Worm (Caenorhabditis elegans): ENCODE data around the gene C25F9.14.
A peak's percentile ranks its signal among the peaks of the same experiment; 100 is the strongest.

C25F9.14 gene

ce11 chrV:19402855-19403254 lies 33.4 kb upstream of the C25F9.14 start, which contains the start of gene C25F9.12:
TSS of gene C25F9.12 (minus strand) at chrV:19402955.
- TF ChIP-seq madf-6 (GFP tag; IDR thresholded peaks at IDR 0.05) (no peak), F39B2.1 (GFP tag; IDR thresholded peaks at IDR 0.05) (no peak)

ce11 chrV:19403619-19404018 lies 32.7 kb upstream of the C25F9.14 start:
- TF ChIP-seq dpff-1 (tag; optimal IDR thresholded peaks at IDR 0.05) (no peak), F57A8.1 (GFP tag; optimal IDR thresholded peaks at IDR 0.05) (no peak), rec-8 (tag; optimal IDR thresholded peaks at IDR 0.05) (no peak), F52B5.7 (tag; optimal IDR thresholded peaks at IDR 0.05) (no peak), xnd-1 (tag; optimal IDR thresholded peaks at IDR 0.05) (no peak), sptf-2 (GFP tag; optimal IDR thresholded peaks at IDR 0.05) (no peak), snpc-3.4 (tag; optimal IDR thresholded peaks at IDR 0.05) (no peak), ama-1 (optimal IDR thresholded peaks at IDR 0.05) (no peak), ama-1 (GFP tag; optimal IDR thresholded peaks at IDR 0.05) (no peak), attf-5 (GFP tag; optimal IDR thresholded peaks at IDR 0.05) (no peak), F33H1.4 (GFP tag; IDR thresholded peaks at IDR 0.05) (no peak), ceh-100 (GFP tag; IDR thresholded peaks at IDR 0.05) (no peak), athp-1 (tag; optimal IDR thresholded peaks at IDR 0.05) (no peak), ceh-40 (GFP tag; IDR thresholded peaks at IDR 0.05) (no peak), lag-1 (GFP tag; IDR thresholded peaks at IDR 0.05) (no peak), repo-1 (tag; optimal IDR thresholded peaks at IDR 0.05) (no peak), ztf-3 (GFP tag; optimal IDR thresholded peaks at IDR 0.05) (no peak), F37B4.10 (GFP tag; IDR thresholded peaks at IDR 0.05) (no peak), attf-6 (GFP tag; IDR thresholded peaks at IDR 0.05) (no peak), F22D6.2 (tag; optimal IDR thresholded peaks at IDR 0.05) (no peak), lin-35 (GFP tag; optimal IDR thresholded peaks at IDR 0.05) (no peak)

ce11 chrV:19405276-19405815 lies 30.9 kb upstream of the C25F9.14 start, which contains the start of the genes C25F9.6 and C25F9.10:
TSS of gene C25F9.6 (minus strand) at chrV:19405326.
TSS of gene C25F9.10 (plus strand) at chrV:19405729.
- TF ChIP-seq lir-1 (GFP tag; conservative IDR thresholded peaks at IDR 0.05) = no peak
- TF ChIP-seq nhr-80 (tag; optimal IDR thresholded peaks at IDR 0.05) = peak; percentile 84
- TF ChIP-seq C17E4.6 (GFP tag; IDR thresholded peaks at IDR 0.05) = no peak
- TF ChIP-seq dox-1 (GFP tag; IDR thresholded peaks at IDR 0.05) = peak; percentile 39; the same call in 1 of the 2 replicates
- no peak for TF ChIP-seq hrde-1 (tag; optimal IDR thresholded peaks at IDR 0.05; ENCODE audit: borderline replicate concordance)

ce11 chrV:19410663-19411062 lies 25.6 kb upstream of the C25F9.14 start, which contains the start of gene C25F9.5:
TSS of gene C25F9.5 (minus strand) at chrV:19410857.
- peak; percentile 70 for TF ChIP-seq nhr-80 (tag; optimal IDR thresholded peaks at IDR 0.05)
- TF ChIP-seq cebp-1 (GFP tag; IDR thresholded peaks at IDR 0.05) = peak; percentile 69; the same call in 1 of the 2 replicates
- TF ChIP-seq cebp-1 (tag; optimal IDR thresholded peaks at IDR 0.05) = peak; percentile 70
- no peak for TF ChIP-seq K11D2.4 (GFP tag; IDR thresholded peaks at IDR 0.05)

ce11 chrV:19416475-19416874 lies 19.8 kb upstream of the C25F9.14 start, which contains the start of the genes C25F9.4 and C25F9.9:
TSS of gene C25F9.4 (minus strand) at chrV:19416575.
TSS of gene C25F9.9 (plus strand) at chrV:19416611.
- TF ChIP-seq lsl-1 (GFP tag; optimal IDR thresholded peaks at IDR 0.05) (no peak), ceh-79 (tag; optimal IDR thresholded peaks at IDR 0.05) (no peak), ceh-91 (GFP tag; IDR thresholded peaks at IDR 0.05) (no peak), snpc-4 (GFP tag; optimal IDR thresholded peaks at IDR 0.05) (no peak), snpc-4 (tag; optimal IDR thresholded peaks at IDR 0.05) (no peak), C06A6.2 (GFP tag; conservative IDR thresholded peaks at IDR 0.05) (no peak), nhr-80 (tag; optimal IDR thresholded peaks at IDR 0.05) (peak; percentile 7)
